Worm (Caenorhabditis elegans): Measurements from ENCODE around the gene K12H4.3.

Gene K12H4.3

DNA sequence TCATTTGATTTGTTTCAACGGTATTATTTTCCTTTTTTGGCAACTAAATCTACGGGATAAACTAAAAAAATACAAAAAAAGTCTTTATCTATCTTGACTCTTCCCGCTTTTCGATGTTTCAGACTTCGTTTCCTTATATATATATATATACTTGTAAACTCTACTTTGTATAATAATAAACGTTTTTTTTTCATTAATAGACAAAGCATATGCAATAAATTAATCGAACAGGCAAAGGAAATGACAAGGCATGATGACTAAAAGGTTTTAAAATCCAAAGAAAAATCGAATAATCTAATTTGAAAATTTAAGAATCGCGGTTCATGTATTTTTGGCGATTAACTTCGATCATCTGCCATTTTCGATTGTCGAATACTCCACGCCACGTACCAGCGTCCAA, 32.3 kb upstream of the K12H4.3 start:
- TF ChIP-seq lin-13 (GFP tag; optimal IDR thresholded peaks at IDR 0.05) (no peak), lin-11 (tag; optimal IDR thresholded peaks at IDR 0.05) (no peak), nhr-10 (tag; optimal IDR thresholded peaks at IDR 0.05) (no peak), ztf-4 (tag; optimal IDR thresholded peaks at IDR 0.05) (no peak), elt-1 (tag; optimal IDR thresholded peaks at IDR 0.05) (no peak), crh-2 (tag; optimal IDR thresholded peaks at IDR 0.05) (no peak), unc-62 (GFP tag; optimal IDR thresholded peaks at IDR 0.05) (no peak), sma-3 (GFP tag; optimal IDR thresholded peaks at IDR 0.05) (no peak), nhr-129 (tag; optimal IDR thresholded peaks at IDR 0.05) (no peak), R02D3.7 (tag; optimal IDR thresholded peaks at IDR 0.05) (no peak), alr-1 (tag; optimal IDR thresholded peaks at IDR 0.05) (no peak), egl-27 (tag; optimal IDR thresholded peaks at IDR 0.05) (no peak), peb-1 (tag; optimal IDR thresholded peaks at IDR 0.05) (no peak)

DNA sequence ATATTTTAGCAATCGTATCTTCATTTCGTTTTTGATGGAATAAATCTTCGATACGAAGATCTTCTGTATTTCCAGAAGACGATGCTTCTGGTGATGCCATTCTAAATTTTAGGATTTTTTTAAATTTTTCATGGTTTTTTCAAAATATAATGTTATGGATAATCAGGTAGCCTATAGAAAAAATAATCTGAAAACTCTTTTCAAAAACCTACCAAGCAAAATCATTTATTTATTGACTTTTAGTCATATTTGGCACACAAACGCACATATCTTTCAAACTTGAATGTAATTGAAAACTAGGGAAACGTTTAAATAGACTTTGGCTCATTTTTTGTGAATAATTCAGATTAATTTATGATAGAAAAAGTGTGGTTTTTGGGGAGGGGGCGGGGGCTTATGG, 29.4 kb upstream of the K12H4.3 start, which contains the start of gene F44B9.5:
F44B9.5 (minus strand) TSS at position 101 of the 400 bp plus-strand sequence.
- TF ChIP-seq ztf-1 (GFP tag; conservative IDR thresholded peaks at IDR 0.05) (no peak), nhr-237 (tag; optimal IDR thresholded peaks at IDR 0.05) (no peak), ZK546.5 (tag; optimal IDR thresholded peaks at IDR 0.05) (no peak), dmd-4 (tag; optimal IDR thresholded peaks at IDR 0.05) (no peak), sma-3 (GFP tag; optimal IDR thresholded peaks at IDR 0.05) (no peak)

DNA sequence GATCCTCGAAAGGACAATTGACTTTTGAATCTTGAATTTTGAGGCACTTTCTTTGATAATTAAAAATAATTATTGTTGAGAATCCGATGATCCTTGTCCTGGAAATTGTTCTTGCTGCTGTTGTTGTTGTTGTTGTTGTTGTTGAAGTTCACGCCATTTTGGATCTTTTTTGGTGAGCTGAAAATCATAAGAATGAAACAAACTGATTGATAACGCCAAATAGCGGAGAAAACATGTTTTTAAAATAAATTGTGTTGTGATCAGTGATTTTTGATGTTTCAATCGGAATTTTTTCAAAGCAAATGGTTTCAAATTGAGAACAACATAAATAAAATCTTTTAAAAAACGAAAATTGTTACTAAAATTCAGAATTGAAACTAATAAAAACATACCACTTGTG, 28.8 kb upstream of the K12H4.3 start:
- TF ChIP-seq unc-55 (GFP tag; optimal IDR thresholded peaks at IDR 0.05) (no peak), sma-9 (GFP tag; optimal IDR thresholded peaks at IDR 0.05) (no peak), sma-9 (tag; optimal IDR thresholded peaks at IDR 0.05) (no peak), ceh-82 (tag; optimal IDR thresholded peaks at IDR 0.05) (no peak), nhr-25 (tag; optimal IDR thresholded peaks at IDR 0.05) (no peak), sma-3 (GFP tag; optimal IDR thresholded peaks at IDR 0.05) (no peak), ceh-16 (tag; optimal IDR thresholded peaks at IDR 0.05) (no peak), elt-1 (tag; optimal IDR thresholded peaks at IDR 0.05) (no peak), C34F6.9 (tag; optimal IDR thresholded peaks at IDR 0.05) (no peak), crh-2 (tag; optimal IDR thresholded peaks at IDR 0.05) (no peak), nhr-237 (tag; optimal IDR thresholded peaks at IDR 0.05) (no peak), Y55F3AM.14 (GFP tag; optimal IDR thresholded peaks at IDR 0.05) (no peak), R02D3.7 (tag; optimal IDR thresholded peaks at IDR 0.05) (no peak), lin-39 (tag; optimal IDR thresholded peaks at IDR 0.05) (no peak), mbf-1 (tag; optimal IDR thresholded peaks at IDR 0.05) (no peak), blmp-1 (tag; optimal IDR thresholded peaks at IDR 0.05; ENCODE audit: insufficient read depth) (no peak), nhr-6 (tag; optimal IDR thresholded peaks at IDR 0.05) (no peak), nhr-77 (tag; optimal IDR thresholded peaks at IDR 0.05) (no peak)

DNA sequence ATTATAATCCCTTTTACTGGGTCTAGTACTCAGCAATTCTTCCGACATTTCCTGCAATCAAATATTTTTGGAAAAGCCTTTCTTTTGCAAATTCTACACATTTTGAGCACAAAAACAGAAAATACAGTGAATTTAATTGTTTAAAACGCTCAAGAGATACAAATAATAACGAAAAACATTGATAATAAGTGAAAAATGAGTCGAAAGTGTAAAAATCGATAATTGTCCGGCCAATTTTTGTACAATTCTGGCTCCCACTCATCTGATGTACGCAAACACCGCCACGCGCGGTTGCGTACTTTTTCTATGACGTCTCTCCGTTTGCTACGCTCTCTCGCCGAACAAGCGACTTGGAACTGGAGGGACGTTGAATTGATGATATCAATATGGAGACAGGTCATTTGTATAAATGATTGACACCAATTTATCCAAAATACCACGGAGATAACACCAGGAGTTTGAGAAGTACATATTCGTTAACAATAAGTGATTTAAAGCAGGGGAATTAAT, 25.0 kb upstream of the K12H4.3 start, which contains the start of gene lin-36:
lin-36 (minus strand) TSS at position 51 of the 510 bp plus-strand sequence.
- TF ChIP-seq lin-39 (tag; optimal IDR thresholded peaks at IDR 0.05) (no peak), crh-2 (tag; optimal IDR thresholded peaks at IDR 0.05) (peak; percentile 83), F13H6.1 (tag; optimal IDR thresholded peaks at IDR 0.05) (peak; percentile 61), alr-1 (tag; optimal IDR thresholded peaks at IDR 0.05) (no peak), snpc-4 (tag; optimal IDR thresholded peaks at IDR 0.05) (no peak), skn-1 (tag; optimal IDR thresholded peaks at IDR 0.05) (peak; percentile 44), ztf-1 (GFP tag; conservative IDR thresholded peaks at IDR 0.05) (no peak), lin-13 (GFP tag; optimal IDR thresholded peaks at IDR 0.05) (peak; percentile 85), gmeb-1 (tag; optimal IDR thresholded peaks at IDR 0.05) (peak; percentile 87), ztf-11 (tag; optimal IDR thresholded peaks at IDR 0.05) (no peak), mab-5 (tag; optimal IDR thresholded peaks at IDR 0.05) (peak; percentile 63), fos-1 (tag; optimal IDR thresholded peaks at IDR 0.05) (peak; percentile 72), nhr-21 (tag; optimal IDR thresholded peaks at IDR 0.05) (peak; percentile 58), ceh-16 (tag; optimal IDR thresholded peaks at IDR 0.05) (peak; percentile 58), sma-3 (GFP tag; optimal IDR thresholded peaks at IDR 0.05) (peak; percentile 73), lsy-2 (tag; optimal IDR thresholded peaks at IDR 0.05) (peak; percentile 77 to 92), nhr-77 (tag; optimal IDR thresholded peaks at IDR 0.05) (no peak), nhr-25 (tag; optimal IDR thresholded peaks at IDR 0.05) (peak; percentile 74), sem-4 (tag; optimal IDR thresholded peaks at IDR 0.05) (peak; percentile 51), unc-55 (GFP tag; optimal IDR thresholded peaks at IDR 0.05) (peak; percentile 89), aly-2 (tag; optimal IDR thresholded peaks at IDR 0.05) (no peak), nhr-237 (tag; optimal IDR thresholded peaks at IDR 0.05) (peak; percentile 7), C34F6.9 (tag; optimal IDR thresholded peaks at IDR 0.05) (peak; percentile 95), zag-1 (tag; optimal IDR thresholded peaks at IDR 0.05) (peak; percentile 16), nhr-129 (tag; optimal IDR thresholded peaks at IDR 0.05) (peak; percentile 82), sma-9 (GFP tag; optimal IDR thresholded peaks at IDR 0.05) (peak; percentile 71), sma-9 (tag; optimal IDR thresholded peaks at IDR 0.05) (no peak), lin-11 (tag; optimal IDR thresholded peaks at IDR 0.05) (peak; percentile 51)

All from whole organism, L2 larva.